Fruit fly (Drosophila melanogaster) whole organism, prepupa: ENCODE data around the gene CG43051.
A peak's percentile ranks its signal among the peaks of the same experiment; 100 is the strongest.

ENCODE experiments used
- Blimp-1 ChIP-seq: fragments of 200-800 bp; sonication (Bioruptor generic); optimal IDR thresholded peaks from 3 replicates; lab custom pipeline; 2017; ENCODE audit warnings: missing biosample characterization, missing genetic modification characterization, mild to moderate bottlenecking, moderate library complexity, missing genetic modification reagents
- CG10669 ChIP-seq: fragments of 200-800 bp; sonication (Bioruptor generic); optimal IDR thresholded peaks from 3 replicates; lab custom pipeline; 2018; ENCODE audit warnings: missing biosample characterization, mild to moderate bottlenecking, missing genetic modification characterization, moderate library complexity
- CG11294 ChIP-seq: fragments of 200-800 bp; sonication (Bioruptor generic); IDR thresholded peaks from 2 replicates; pipeline ENCODE4 v1.3.6; 2022; ENCODE audit warnings: missing biosample characterization, missing genetic modification characterization
- CG1621 ChIP-seq: fragments of 200-800 bp; sonication (Bioruptor generic); optimal IDR thresholded peaks from 3 replicates; lab custom pipeline; 2018; ENCODE audit warnings: missing biosample characterization, mild to moderate bottlenecking, missing genetic modification characterization
- CG3032 ChIP-seq: fragments of 200-800 bp; optimal IDR thresholded peaks from 2 replicates; lab custom pipeline; 2019; ENCODE audit warnings: missing biosample characterization, mild to moderate bottlenecking, missing genetic modification characterization, moderate library complexity
- CG32006 ChIP-seq: fragments of 200-800 bp; sonication (Bioruptor generic); optimal IDR thresholded peaks from 3 replicates; lab custom pipeline; 2017; ENCODE audit warnings: missing biosample characterization, mild to moderate bottlenecking, missing genetic modification characterization
- CG34406 ChIP-seq: fragments of 200-800 bp; sonication (Bioruptor generic); optimal IDR thresholded peaks from 3 replicates; lab custom pipeline; 2016; ENCODE audit warnings: missing biosample characterization, missing genetic modification characterization
- CG6163 ChIP-seq: fragments of 200-800 bp; sonication (Bioruptor generic); IDR thresholded peaks from 3 replicates; pipeline ENCODE4 v1.3.6; 2022; ENCODE audit warnings: missing biosample characterization, missing genetic modification characterization
- CG6276 ChIP-seq: fragments of 200-800 bp; sonication (Bioruptor generic); optimal IDR thresholded peaks from 2 replicates; lab custom pipeline; 2017; ENCODE audit warnings: missing biosample characterization, mild to moderate bottlenecking, missing genetic modification characterization
- CG6808 ChIP-seq: fragments of 200-800 bp; sonication (Bioruptor generic); optimal IDR thresholded peaks from 3 replicates; lab custom pipeline; 2017; ENCODE audit warnings: missing biosample characterization, missing genetic modification characterization, mild to moderate bottlenecking, moderate library complexity, missing genetic modification reagents
- CG6854 ChIP-seq: fragments of 200-800 bp; sonication (Bioruptor generic); optimal IDR thresholded peaks from 2 replicates; lab custom pipeline; 2017; ENCODE audit warnings: missing biosample characterization, mild to moderate bottlenecking, missing genetic modification characterization
- Eip78C ChIP-seq: fragments of 200-800 bp; sonication (Bioruptor generic); peaks from one replicate; lab custom pipeline; 2016; ENCODE audit warnings: missing biosample characterization, missing genetic modification characterization
- Eip93F ChIP-seq: fragments of 200-800 bp; sonication (Bioruptor generic); optimal IDR thresholded peaks from 2 replicates; lab custom pipeline; 2016; ENCODE audit warnings: missing biosample characterization, mild to moderate bottlenecking, missing genetic modification characterization
- Ets96B ChIP-seq: fragments of 200-800 bp; optimal IDR thresholded peaks from 2 replicates; lab custom pipeline; 2019; ENCODE audit warnings: missing biosample characterization, mild to moderate bottlenecking, missing genetic modification characterization, moderate library complexity
- Gug ChIP-seq: fragments of 200-800 bp; sonication (Bioruptor generic); IDR thresholded peaks from 2 replicates; pipeline ENCODE4 v1.3.6; 2022; ENCODE audit warnings: missing biosample characterization, missing genetic modification characterization
- Hr38 ChIP-seq: sonication (Bioruptor generic); optimal IDR thresholded peaks from 2 replicates; lab custom pipeline; 2016; ENCODE audit warnings: missing biosample characterization, missing genetic modification characterization
- Hr39 ChIP-seq: fragments of 200-800 bp; sonication (Bioruptor generic); optimal IDR thresholded peaks from 2 replicates; lab custom pipeline; 2016; ENCODE audit warnings: missing biosample characterization, missing genetic modification characterization
- OdsH ChIP-seq: fragments of 200-800 bp; sonication (Bioruptor generic); optimal IDR thresholded peaks from 3 replicates; lab custom pipeline; 2016; ENCODE audit warnings: missing biosample characterization, missing genetic modification characterization
- Sox15 ChIP-seq: fragments of 200-800 bp; sonication (Bioruptor generic); optimal IDR thresholded peaks from 3 replicates; lab custom pipeline; 2016; ENCODE audit warnings: missing biosample characterization, missing genetic modification characterization
- achi ChIP-seq: fragments of 200-800 bp; sonication (Bioruptor generic); optimal IDR thresholded peaks from 3 replicates; lab custom pipeline; 2016; ENCODE audit warnings: missing biosample characterization, missing genetic modification characterization
- acj6 ChIP-seq: fragments of 200-800 bp; sonication (Bioruptor generic); optimal IDR thresholded peaks from 3 replicates; lab custom pipeline; 2016; ENCODE audit warnings: missing biosample characterization, missing genetic modification characterization
- cyc ChIP-seq: fragments of 200-800 bp; sonication (Bioruptor generic); optimal IDR thresholded peaks from 3 replicates; lab custom pipeline; 2016; ENCODE audit warnings: missing biosample characterization, missing genetic modification characterization
- dac ChIP-seq: fragments of 200-800 bp; sonication (Bioruptor generic); optimal IDR thresholded peaks from 2 replicates; lab custom pipeline; 2017; ENCODE audit warnings: missing biosample characterization, mild to moderate bottlenecking, missing genetic modification characterization
- dsx ChIP-seq: fragments of 200-800 bp; optimal IDR thresholded peaks from 3 replicates; lab custom pipeline; 2019; ENCODE audit warnings: missing biosample characterization, mild to moderate bottlenecking, missing genetic modification characterization, moderate library complexity; ENCODE audit not compliant: poor library complexity, severe bottlenecking
- eg ChIP-seq: fragments of 200-800 bp; sonication (Bioruptor generic); IDR thresholded peaks from 3 replicates; pipeline ENCODE4 v1.3.6; 2022; ENCODE audit warnings: missing biosample characterization, missing genetic modification characterization
- esn ChIP-seq: fragments of 200-800 bp; sonication (Bioruptor generic); optimal IDR thresholded peaks from 2 replicates; lab custom pipeline; 2016; ENCODE audit warnings: missing biosample characterization, mild to moderate bottlenecking, missing genetic modification characterization, moderate library complexity
- fkh ChIP-seq: fragments of 200-800 bp; sonication (Bioruptor generic); optimal IDR thresholded peaks from 3 replicates; lab custom pipeline; 2017; ENCODE audit warnings: missing biosample characterization, mild to moderate bottlenecking, missing genetic modification characterization, moderate library complexity
- pdm3 ChIP-seq: fragments of 200-800 bp; sonication (Bioruptor generic); optimal IDR thresholded peaks from 3 replicates; lab custom pipeline; 2016; ENCODE audit warnings: missing biosample characterization, missing genetic modification characterization
- ss ChIP-seq, 2 experiments: fragments of 200-800 bp; sonication (Bioruptor generic); optimal IDR thresholded peaks; 2 replicates in 1 of 2; 3 replicates in 1 of 2; lab custom pipeline; 2017 to 2018; ENCODE audit warnings: mild to moderate bottlenecking in 2 of 2, missing biosample characterization in 2 of 2, missing genetic modification characterization in 2 of 2, moderate library complexity in 1 of 2
- svp ChIP-seq: fragments of 200-800 bp; sonication (Bioruptor generic); peaks from one replicate; lab custom pipeline; 2016; ENCODE audit warnings: missing biosample characterization, missing genetic modification characterization
- vri ChIP-seq: fragments of 200-800 bp; sonication (Bioruptor generic); optimal IDR thresholded peaks from 3 replicates; lab custom pipeline; 2016; ENCODE audit warnings: missing biosample characterization, mild to moderate bottlenecking, missing genetic modification characterization

CG43051 gene

DNA sequence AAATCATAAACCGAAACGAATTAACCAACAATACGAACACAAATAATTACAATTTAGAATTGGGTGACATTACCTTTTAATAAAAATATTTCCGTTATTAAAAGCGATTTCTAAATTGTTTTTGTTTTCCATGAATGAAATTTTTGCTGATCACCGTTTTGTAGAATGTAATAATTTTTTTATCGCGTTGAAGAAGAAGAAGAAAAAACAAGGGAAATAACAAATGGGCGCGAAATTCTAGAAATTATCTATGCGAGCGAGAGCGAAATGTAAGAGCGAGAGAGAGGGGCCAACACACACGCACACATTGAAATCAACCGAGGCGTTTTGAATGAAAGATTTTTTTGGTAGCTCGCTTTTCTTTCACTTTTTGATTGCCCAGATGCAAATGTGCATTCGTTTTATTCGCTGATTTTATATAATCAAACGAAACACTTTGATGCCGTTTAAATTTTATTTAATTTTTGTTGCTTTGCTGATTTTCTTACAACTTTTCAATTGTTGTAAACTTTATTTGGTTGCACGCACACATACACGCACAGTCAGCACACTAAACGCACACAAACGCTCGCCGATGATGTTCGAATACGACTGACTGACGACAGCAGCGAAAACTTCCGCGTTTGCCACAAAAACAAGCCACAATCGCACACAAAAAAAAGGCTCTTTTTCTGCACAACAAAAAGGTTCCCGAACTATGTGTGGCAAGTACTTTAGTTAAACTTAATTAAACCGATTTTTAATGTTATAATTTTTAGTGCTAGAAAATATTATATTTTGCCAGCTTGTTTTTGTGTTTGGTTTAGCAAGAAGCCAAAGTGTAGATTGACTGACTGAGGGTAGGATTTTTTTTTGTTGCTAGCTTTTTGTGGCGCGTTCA lies 3.5 kb upstream of the CG43051 start (continued):
- TF ChIP-seq CG6163 (GFP tag; lab: Robert Waterston, UW) (no peak), dsx (no peak), Gug (GFP tag; lab: Robert Waterston, UW) (no peak), acj6 (no peak)

DNA sequence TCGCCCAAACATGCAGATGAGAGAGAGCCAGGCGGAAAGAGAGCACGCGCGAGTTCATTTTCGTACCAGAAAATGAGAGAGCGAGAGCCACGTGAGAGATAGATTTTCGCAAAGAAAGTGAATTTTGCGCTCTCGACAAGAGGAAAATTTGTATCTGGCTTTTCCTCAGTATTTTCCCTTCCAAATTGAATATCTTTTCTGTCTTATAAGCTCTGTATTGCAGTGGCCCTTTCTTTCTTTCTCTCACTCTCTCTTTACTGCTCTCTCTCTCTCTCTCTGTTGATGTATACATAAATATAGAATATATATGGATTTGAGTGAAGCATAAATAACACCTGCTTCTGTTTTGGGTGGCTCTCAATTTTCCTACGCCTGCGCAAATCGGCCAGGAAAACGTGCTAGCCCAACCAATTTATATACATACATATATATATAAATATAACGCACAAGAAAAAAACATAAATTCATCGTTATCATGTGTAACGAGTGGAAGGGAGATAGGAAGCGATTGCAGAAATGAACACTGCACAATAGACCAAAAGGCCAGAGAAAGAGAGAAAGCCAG lies 2.8 kb upstream of the CG43051 start:
- TF ChIP-seq eg (GFP tag; lab: Robert Waterston, UW) = 0 out of 3 replicates have a peak, but pooled peaks have one; percentile 5
- peak; percentile 47 for TF ChIP-seq Eip93F (GFP tag; lab: Kevin White, UChicago)
- TF ChIP-seq CG6276 (GFP tag; lab: Kevin White, UChicago) = peak; percentile 1
- TF ChIP-seq CG34406 (GFP tag; lab: Kevin White, UChicago) = no peak
- TF ChIP-seq, all 60 proteins: peak for 3

- TF ChIP-seq CG10669 (GFP tag; lab: Kevin White, UChicago) (no peak), CG6276 (GFP tag; lab: Kevin White, UChicago) (no peak), svp (GFP tag; lab: Kevin White, UChicago) (no peak), Hr38 (GFP tag; lab: Kevin White, UChicago) (no peak), dac (GFP tag; lab: Kevin White, UChicago) (no peak), CG3032 (tag; lab: Kevin White, UChicago) (no peak), pdm3 (no peak), dsx (no peak), Sox15 (no peak), Hr39 (no peak), Ets96B (tag; lab: Kevin White, UChicago) (no peak), esn (GFP tag; lab: Kevin White, UChicago) (no peak), OdsH (GFP tag; lab: Kevin White, UChicago) (no peak), CG6854 (GFP tag; lab: Kevin White, UChicago) (no peak), acj6 (no peak), achi (GFP tag; lab: Kevin White, UChicago) (no peak), ss (GFP tag; optimal IDR thresholded peaks at IDR 0.05; lab: Kevin White, UChicago) (no peak), CG1621 (no peak), cyc (GFP tag; lab: Kevin White, UChicago) (no peak), CG11294 (GFP tag; lab: Robert Waterston, UW) (no peak)
Measured at dm6 chr2L:12505662-12506061, 2.1 kb upstream of the CG43051 start.

DNA sequence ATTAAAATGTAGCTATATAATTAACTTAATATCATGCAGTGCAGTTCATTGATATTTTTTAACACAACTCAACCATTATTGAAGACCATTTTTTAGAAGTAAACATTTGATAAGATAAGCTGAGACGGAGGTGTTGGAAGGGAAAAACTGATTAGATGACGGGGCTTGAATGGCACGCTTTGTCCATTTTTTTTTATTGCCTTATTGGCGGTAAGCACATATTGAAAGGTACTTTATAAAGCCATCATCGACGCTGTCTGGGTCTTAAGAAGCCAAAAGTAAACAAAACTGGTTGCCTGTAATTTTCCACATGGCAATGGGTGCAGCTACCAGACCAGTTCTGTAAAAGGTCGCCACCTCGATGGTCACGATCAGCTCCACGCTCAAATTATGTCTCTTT lies 995 bp upstream of the CG43051 start:
- TF ChIP-seq CG10669 (GFP tag; lab: Kevin White, UChicago) = no peak
- TF ChIP-seq achi (GFP tag; lab: Kevin White, UChicago) = no peak
- TF ChIP-seq fkh (GFP tag; lab: Kevin White, UChicago) = peak; percentile 56
- TF ChIP-seq vri (GFP tag; lab: Kevin White, UChicago) = peak; percentile 62
- peak; percentile 31 for TF ChIP-seq Eip78C
- no peak for TF ChIP-seq eg (GFP tag; lab: Robert Waterston, UW)
- peak; percentile 3 for TF ChIP-seq CG6808

DNA sequence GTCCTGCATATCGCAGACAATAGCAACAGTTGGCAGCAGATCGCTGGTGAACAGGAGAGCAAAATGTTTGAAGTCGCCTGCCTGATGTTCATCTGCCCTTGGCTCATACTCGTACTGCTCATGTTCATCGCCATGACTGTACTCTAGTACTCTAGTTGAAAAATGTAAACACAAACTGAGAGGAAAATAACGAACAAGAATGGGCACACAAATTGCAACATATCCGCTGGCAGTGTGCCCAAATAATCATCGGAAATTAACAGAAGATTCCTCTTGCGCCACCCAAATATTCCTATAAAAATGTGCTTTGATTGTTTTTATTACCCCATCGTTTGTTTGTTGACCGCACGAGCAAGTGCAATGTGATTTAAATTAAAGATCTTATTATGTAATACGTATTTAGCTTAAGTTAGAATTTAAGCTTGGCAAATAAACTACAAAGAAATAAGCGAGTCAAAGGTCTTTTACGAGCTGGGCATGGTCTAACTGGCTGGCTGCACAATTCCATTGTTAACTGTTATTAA lies 377 bp downstream of the CG43051 start:
- no peak for TF ChIP-seq Ets96B (tag; lab: Kevin White, UChicago)
- no peak for TF ChIP-seq vri (GFP tag; lab: Kevin White, UChicago)
- TF ChIP-seq eg (GFP tag; lab: Robert Waterston, UW) = 0 out of 3 replicates have a peak, but pooled peaks have one; percentile 5
- TF ChIP-seq svp (GFP tag; lab: Kevin White, UChicago) = peak; percentile 58
- no peak for TF ChIP-seq CG6163 (GFP tag; lab: Robert Waterston, UW)
- TF ChIP-seq CG32006 = no peak
- no peak for TF ChIP-seq Blimp-1 (GFP tag; lab: Kevin White, UChicago)
